Worm (Caenorhabditis elegans) whole organism, early embryonic: ENCODE results near the gene F17E9.15.

ENCODE experiments used
- B0310.2 ChIP-seq: sonication (generic microtip); optimal IDR thresholded peaks from 2 replicates; lab custom pipeline; 2016; ENCODE audit warnings: mild to moderate bottlenecking, missing genetic modification characterization, missing compliant biosample characterization
- F13C5.2 ChIP-seq: sonication (generic microtip); optimal IDR thresholded peaks from 2 replicates; lab custom pipeline; 2017; ENCODE audit warnings: mild to moderate bottlenecking, missing genetic modification characterization, inconsistent platforms, missing compliant biosample characterization
- ama-1 ChIP-seq: fragments of 150-350 bp; optimal IDR thresholded peaks from 2 replicates; lab custom pipeline; 2014
- ceh-13 ChIP-seq: fragments of 200-800 bp; sonication (Bioruptor generic); optimal IDR thresholded peaks from 2 replicates; lab custom pipeline; 2018; ENCODE audit warnings: mild to moderate bottlenecking, missing genetic modification characterization, missing compliant biosample characterization
- ceh-36 ChIP-seq: sonication (generic microtip); optimal IDR thresholded peaks from 2 replicates; lab custom pipeline; 2016; ENCODE audit warnings: missing genetic modification characterization, inconsistent platforms, missing compliant biosample characterization
- flt-1 ChIP-seq: fragments of 200-800 bp; sonication (Bioruptor generic); IDR thresholded peaks from 2 replicates; pipeline ENCODE4 v1.3.6; 2022; ENCODE audit warnings: missing genetic modification characterization, missing compliant biosample characterization
- hmbx-1 ChIP-seq: sonication (generic microtip); optimal IDR thresholded peaks from 2 replicates; lab custom pipeline; 2016; ENCODE audit warnings: mild to moderate bottlenecking, missing genetic modification characterization, missing compliant biosample characterization
- hmg-4 ChIP-seq: fragments of 200-800 bp; sonication (Bioruptor generic); optimal IDR thresholded peaks from 2 replicates; lab custom pipeline; 2018; ENCODE audit warnings: mild to moderate bottlenecking, missing genetic modification characterization, missing compliant biosample characterization
- hnd-1 ChIP-seq: sonication (generic microtip); optimal IDR thresholded peaks from 2 replicates; lab custom pipeline; 2016; ENCODE audit warnings: missing genetic modification characterization, missing compliant biosample characterization
- pes-1 ChIP-seq: fragments of 200-800 bp; sonication (Bioruptor generic); IDR thresholded peaks from 2 replicates; pipeline ENCODE4 v1.3.6; 2022; ENCODE audit warnings: missing genetic modification reagents, missing genetic modification characterization, missing compliant biosample characterization
- scrt-1 ChIP-seq: fragments of 200-800 bp; sonication (Bioruptor generic); IDR thresholded peaks from 2 replicates; pipeline ENCODE4 v1.3.6; 2022; ENCODE audit warnings: missing genetic modification characterization, missing compliant biosample characterization
- sea-1 ChIP-seq: fragments of 200-800 bp; sonication (Bioruptor generic); conservative IDR thresholded peaks from 2 replicates; pipeline ENCODE4 v1.3.6; 2022; ENCODE audit warnings: missing genetic modification characterization, missing compliant biosample characterization
- tbx-37 ChIP-seq: fragments of 200-800 bp; sonication (Bioruptor generic); conservative IDR thresholded peaks from 2 replicates; pipeline ENCODE4 v1.3.6; 2022; ENCODE audit warnings: missing genetic modification reagents, missing genetic modification characterization, missing compliant biosample characterization
- tra-4 ChIP-seq: sonication (generic microtip); optimal IDR thresholded peaks from 2 replicates; lab custom pipeline; 2017; ENCODE audit warnings: missing genetic modification characterization, missing compliant biosample characterization

- TF ChIP-seq ama-1 (lab: Kevin White, UChicago) (no peak), hmbx-1 (no peak), F13C5.2 (tag; lab: Kevin White, UChicago) (no peak), tbx-37 (no peak), B0310.2 (tag; lab: Kevin White, UChicago) (no peak), ceh-13 (no peak), flt-1 (GFP tag; lab: Robert Waterston, UW) (no peak), hmg-4 (GFP tag; lab: Kevin White, UChicago) (no peak), tra-4 (tag; lab: Kevin White, UChicago) (no peak), sea-1 (no peak), ceh-36 (tag; lab: Kevin White, UChicago) (no peak), hnd-1 (no peak), scrt-1 (no peak), pes-1 (GFP tag; lab: Robert Waterston, UW) (no peak)
Measured at ce11 chrIV:8347051-8347450, at the start of gene F17E9.15, which contains the start of gene F17E9.18.
